Worm (Caenorhabditis elegans) whole organism, L2 larva: ENCODE results near the gene hpo-28.

Experiments
- F13H6.1 ChIP-seq: sonication (generic microtip); optimal IDR thresholded peaks from 2 replicates; lab custom pipeline; 2016; ENCODE audit warnings: missing genetic modification characterization, missing compliant biosample characterization
- Y55F3AM.14 ChIP-seq: fragments of 200-800 bp; sonication (Bioruptor generic); optimal IDR thresholded peaks from 2 replicates; lab custom pipeline; 2018; ENCODE audit warnings: mild to moderate bottlenecking, missing genetic modification characterization, missing compliant biosample characterization
- aly-2 ChIP-seq: fragments of 150-350 bp; optimal IDR thresholded peaks from 2 replicates; lab custom pipeline; 2014; ENCODE audit warnings: missing biosample characterization, missing genetic modification characterization
- ceh-16 ChIP-seq: fragments of 150-350 bp; optimal IDR thresholded peaks from 2 replicates; lab custom pipeline; 2014; ENCODE audit warnings: missing biosample characterization, missing genetic modification characterization
- ceh-82 ChIP-seq: fragments of 150-350 bp; optimal IDR thresholded peaks from 2 replicates; lab custom pipeline; 2014; ENCODE audit warnings: missing biosample characterization, missing genetic modification characterization
- egl-27 ChIP-seq: sonication (generic microtip); optimal IDR thresholded peaks from 3 replicates; lab custom pipeline; 2017; ENCODE audit warnings: missing biosample characterization, missing genetic modification reagents, missing genetic modification characterization
- elt-1 ChIP-seq: fragments of 150-350 bp; optimal IDR thresholded peaks from 2 replicates; lab custom pipeline; 2014; ENCODE audit warnings: missing biosample characterization, missing genetic modification characterization
- elt-3 ChIP-seq: sonication (generic microtip); optimal IDR thresholded peaks from 2 replicates; lab custom pipeline; 2017; ENCODE audit warnings: missing biosample characterization, missing genetic modification characterization
- lsy-2 ChIP-seq, 2 experiments: fragments of 150-350 bp in 1 of 2; sonication (generic microtip) in 1 of 2; optimal IDR thresholded peaks; 2 replicates each; lab custom pipeline; 2014 to 2017; ENCODE audit warnings: missing biosample characterization in 2 of 2, missing genetic modification characterization in 2 of 2
- nhr-11 ChIP-seq: fragments of 150-350 bp; optimal IDR thresholded peaks from 2 replicates; lab custom pipeline; 2014; ENCODE audit warnings: missing biosample characterization, missing genetic modification characterization
- nhr-12 ChIP-seq: fragments of 150-350 bp; optimal IDR thresholded peaks from 2 replicates; lab custom pipeline; 2014; ENCODE audit warnings: missing biosample characterization, missing genetic modification characterization
- nhr-237 ChIP-seq: fragments of 150-350 bp; optimal IDR thresholded peaks from 2 replicates; lab custom pipeline; 2014; ENCODE audit warnings: missing biosample characterization, missing genetic modification characterization
- unc-62 ChIP-seq: fragments of 150-350 bp; optimal IDR thresholded peaks from 2 replicates; lab custom pipeline; 2014; ENCODE audit warnings: missing biosample characterization, missing genetic modification reagents, missing genetic modification characterization
- ztf-4 ChIP-seq: fragments of 150-350 bp; optimal IDR thresholded peaks from 2 replicates; lab custom pipeline; 2014; ENCODE audit warnings: missing biosample characterization, missing genetic modification characterization

ce11 chrIII:5720266-5721019 lies 11.3 kb upstream of the hpo-28 start:
- no peak for TF ChIP-seq ceh-82 (tag; lab: Kevin White, UChicago)
- no peak for TF ChIP-seq elt-3 (tag; lab: Kevin White, UChicago)
- no peak for TF ChIP-seq nhr-11 (tag; lab: Kevin White, UChicago)
- TF ChIP-seq Y55F3AM.14 = no peak
- TF ChIP-seq lsy-2 (tag; optimal IDR thresholded peaks at IDR 0.05; lab: Kevin White, UChicago) = no peak
- TF ChIP-seq unc-62 (GFP tag; lab: Kevin White, UChicago) = no peak
- no peak for TF ChIP-seq elt-1 (tag; lab: Kevin White, UChicago)
- TF ChIP-seq nhr-237 (tag; lab: Kevin White, UChicago) = no peak
- no peak for TF ChIP-seq F13H6.1 (tag; lab: Kevin White, UChicago)
- no peak for TF ChIP-seq ztf-4
- TF ChIP-seq aly-2 = no peak
- no peak for TF ChIP-seq nhr-12 (tag; lab: Kevin White, UChicago)
- no peak for TF ChIP-seq ceh-16 (tag; lab: Kevin White, UChicago)
- no peak for TF ChIP-seq egl-27
